In genomic region chr3L:8554024-8554642, dm6 we compare ENCODE assay signal across 3 fruit fly cellular contexts.
TF ChIP-seq lines count a peak whose summit lies in the region.

No protein-coding gene starts in this region.

- TF ChIP-seq CTCF in whole organism, embryonic (GFP tag; optimal IDR thresholded peaks at IDR 0.05; lab: Kevin White, UChicago): no peak

TF ChIP-seq in whole organism, adult, 20 proteins besides CTCF, POLR2A, EP300 and RAD21:
- TF ChIP-seq CG1620 (GFP tag; optimal IDR thresholded peaks at IDR 0.05; lab: Kevin White, UChicago) (no peak), cic (GFP tag; optimal IDR thresholded peaks at IDR 0.05; lab: Kevin White, UChicago) (peak; percentile 22)

TF ChIP-seq in whole organism, embryonic, 481 proteins besides CTCF, POLR2A, EP300 and RAD21 (continues in another document):
- TF ChIP-seq CG11504 (tag; optimal IDR thresholded peaks at IDR 0.05; lab: Kevin White, UChicago) (no peak), esg (GFP tag; conservative IDR thresholded peaks at IDR 0.05; lab: Robert Waterston, UW) (no peak), CG34376 (GFP tag; optimal IDR thresholded peaks at IDR 0.05; lab: Kevin White, UChicago) (peak; percentile 19), Eip74EF (GFP tag; optimal IDR thresholded peaks at IDR 0.05; lab: Kevin White, UChicago) (no peak), GATAe (GFP tag; conservative IDR thresholded peaks at IDR 0.05; lab: Robert Waterston, UW) (peak; percentile 42; the same call in 1 of the 2 replicates), CG1832 (GFP tag; optimal IDR thresholded peaks at IDR 0.05; lab: Kevin White, UChicago) (no peak), Deaf1 (tag; optimal IDR thresholded peaks at IDR 0.05; lab: Kevin White, UChicago) (peak; percentile 19), CG8359 (GFP tag; optimal IDR thresholded peaks at IDR 0.05; lab: Kevin White, UChicago; ENCODE audit: borderline replicate concordance) (no peak), Med (GFP tag; lab: Kevin White, UChicago) (peak; percentile 76), chinmo (GFP tag; IDR thresholded peaks at IDR 0.05; lab: Robert Waterston, UW; ENCODE audit: partially characterized antibody) (peak; percentile 89), Pdp1 (GFP tag; optimal IDR thresholded peaks at IDR 0.05; lab: Kevin White, UChicago) (peak in 1 of 2 experiments; percentile 62), pnt (GFP tag; optimal IDR thresholded peaks at IDR 0.05; lab: Kevin White, UChicago) (no peak), mam (GFP tag; optimal IDR thresholded peaks at IDR 0.05; lab: Kevin White, UChicago) (no peak), Blimp-1 (GFP tag; optimal IDR thresholded peaks at IDR 0.05; lab: Kevin White, UChicago) (peak; percentile 72), twi (tag; optimal IDR thresholded peaks at IDR 0.05; lab: Kevin White, UChicago) (peak; percentile 83), sd (tag; optimal IDR thresholded peaks at IDR 0.05; lab: Kevin White, UChicago) (peak; percentile 68), BEAF-32 (GFP tag; optimal IDR thresholded peaks at IDR 0.05; lab: Kevin White, UChicago) (no peak), CG1024 (GFP tag; IDR thresholded peaks at IDR 0.05; lab: Robert Waterston, UW) (no peak), mirr (GFP tag; optimal IDR thresholded peaks at IDR 0.05; lab: Kevin White, UChicago) (peak; percentile 49), exex (tag; optimal IDR thresholded peaks at IDR 0.05; lab: Kevin White, UChicago) (peak; percentile 57), prd (optimal IDR thresholded peaks at IDR 0.05; lab: Kevin White, UChicago) (no peak), prd (GFP tag; IDR thresholded peaks at IDR 0.05; lab: Robert Waterston, UW) (no peak), CG32532 (GFP tag; IDR thresholded peaks at IDR 0.05; lab: Robert Waterston, UW) (no peak), ap (GFP tag; IDR thresholded peaks at IDR 0.05; lab: Robert Waterston, UW) (no peak), D19B (GFP tag; optimal IDR thresholded peaks at IDR 0.05; lab: Kevin White, UChicago) (no peak), B-H2 (GFP tag; optimal IDR thresholded peaks at IDR 0.05; lab: Kevin White, UChicago) (no peak), grn (GFP tag; optimal IDR thresholded peaks at IDR 0.05; lab: Kevin White, UChicago) (peak; percentile 26), Hr3 (GFP tag; optimal IDR thresholded peaks at IDR 0.05; lab: Kevin White, UChicago) (no peak), sr (GFP tag; IDR thresholded peaks at IDR 0.05; lab: Robert Waterston, UW) (peak; percentile 94), CG8089 (GFP tag; optimal IDR thresholded peaks at IDR 0.05; lab: Kevin White, UChicago) (no peak), CG14965 (GFP tag; optimal IDR thresholded peaks at IDR 0.05; lab: Kevin White, UChicago; ENCODE audit: borderline replicate concordance) (no peak), jigr1 (GFP tag; IDR thresholded peaks at IDR 0.05; lab: Robert Waterston, UW) (no peak), cwo (GFP tag; optimal IDR thresholded peaks at IDR 0.05; lab: Kevin White, UChicago) (peak; percentile 76), Dp (GFP tag; optimal IDR thresholded peaks at IDR 0.05; lab: Kevin White, UChicago) (no peak), tll (GFP tag; optimal IDR thresholded peaks at IDR 0.05; lab: Kevin White, UChicago) (peak in 1 of 2 experiments; percentile 23), corto (GFP tag; optimal IDR thresholded peaks at IDR 0.05; lab: Kevin White, UChicago) (no peak), ro (GFP tag; IDR thresholded peaks at IDR 0.05; lab: Robert Waterston, UW) (no peak), ci (GFP tag; IDR thresholded peaks at IDR 0.05; lab: Robert Waterston, UW) (peak; percentile 27; the same call in 1 of the 3 replicates), Ssrp (tag; optimal IDR thresholded peaks at IDR 0.05; lab: Kevin White, UChicago) (no peak), CG3281 (GFP tag; optimal IDR thresholded peaks at IDR 0.05; lab: Kevin White, UChicago) (no peak), CG9727 (GFP tag; optimal IDR thresholded peaks at IDR 0.05; lab: Kevin White, UChicago) (no peak), CG15696 (tag; optimal IDR thresholded peaks at IDR 0.05; lab: Kevin White, UChicago) (no peak), gfzf (GFP tag; optimal IDR thresholded peaks at IDR 0.05; lab: Kevin White, UChicago) (no peak), ftz-f1 (GFP tag; optimal IDR thresholded peaks at IDR 0.05; lab: Kevin White, UChicago) (peak; percentile 74)

TF ChIP-seq in whole organism, pupa, 21 proteins besides CTCF, POLR2A, EP300 and RAD21:
- TF ChIP-seq CG4496 (GFP tag; IDR thresholded peaks at IDR 0.05; lab: Robert Waterston, UW) (0 out of 3 replicates have a peak, but pooled peaks have one; percentile 48), Pif1B (GFP tag; optimal IDR thresholded peaks at IDR 0.05; lab: Kevin White, UChicago) (no peak), Ets98B (GFP tag; IDR thresholded peaks at IDR 0.05; lab: Robert Waterston, UW) (no peak), EcR (GFP tag; optimal IDR thresholded peaks at IDR 0.05; lab: Kevin White, UChicago) (peak; percentile 83)
